Fruit fly (Drosophila melanogaster) whole organism, embryonic: Measurements from ENCODE around the gene CG14647.
A peak's percentile ranks its signal among the peaks of the same experiment; 100 is the strongest.

Experiments used
- Ada2b ChIP-seq: fragments of 200-800 bp; sonication (Bioruptor generic); IDR thresholded peaks from 2 replicates; pipeline ENCODE4 v1.3.6; 2022; ENCODE audit warnings: missing biosample characterization, missing genetic modification characterization
- Aef1 ChIP-seq: fragments of 200-800 bp; sonication (Bioruptor generic); IDR thresholded peaks from 3 replicates; pipeline ENCODE4 v1.3.6; 2022; ENCODE audit warnings: missing biosample characterization, missing genetic modification characterization
- Asciz ChIP-seq: fragments of 200-800 bp; sonication (Bioruptor generic); optimal IDR thresholded peaks from 2 replicates; lab custom pipeline; 2017; ENCODE audit warnings: missing biosample characterization, mild to moderate bottlenecking, missing genetic modification characterization, missing genetic modification reagents
- Atf-2 ChIP-seq: fragments of 200-800 bp; sonication (Bioruptor generic); optimal IDR thresholded peaks from 2 replicates; lab custom pipeline; 2016; ENCODE audit warnings: missing biosample characterization, missing genetic modification characterization
- CG10267 ChIP-seq: fragments of 200-800 bp; sonication (Bioruptor generic); optimal IDR thresholded peaks from 2 replicates; lab custom pipeline; 2018; ENCODE audit warnings: missing biosample characterization, mild to moderate bottlenecking, missing genetic modification characterization, moderate library complexity
- CG10565 ChIP-seq: fragments of 200-800 bp; sonication (Bioruptor generic); optimal IDR thresholded peaks from 3 replicates; lab custom pipeline; 2016; ENCODE audit warnings: missing biosample characterization, mild to moderate bottlenecking, missing genetic modification characterization
- CG10654 ChIP-seq: fragments of 200-800 bp; sonication (Bioruptor generic); optimal IDR thresholded peaks from 2 replicates; lab custom pipeline; 2016; ENCODE audit warnings: missing biosample characterization, missing genetic modification characterization
- CG12744 ChIP-seq: fragments of 200-800 bp; sonication (Bioruptor generic); optimal IDR thresholded peaks from 2 replicates; lab custom pipeline; 2016; ENCODE audit warnings: missing biosample characterization, missing genetic modification characterization
- CG13123 ChIP-seq: fragments of 200-800 bp; sonication (Bioruptor generic); optimal IDR thresholded peaks from 2 replicates; lab custom pipeline; 2016; ENCODE audit warnings: missing biosample characterization, missing genetic modification characterization
- CG13775 ChIP-seq: fragments of 200-800 bp; sonication (Bioruptor generic); optimal IDR thresholded peaks from 3 replicates; lab custom pipeline; 2017; ENCODE audit warnings: missing biosample characterization, mild to moderate bottlenecking, missing genetic modification characterization
- CG14965 ChIP-seq: fragments of 200-800 bp; sonication (Bioruptor generic); optimal IDR thresholded peaks from 2 replicates; lab custom pipeline; 2016; ENCODE audit warnings: missing biosample characterization, missing genetic modification characterization, borderline replicate concordance
- CG15073 ChIP-seq: fragments of 200-800 bp; sonication (Bioruptor generic); optimal IDR thresholded peaks from 2 replicates; lab custom pipeline; 2016; ENCODE audit warnings: missing biosample characterization, missing genetic modification characterization
- CG15696 ChIP-seq: fragments of 200-800 bp; sonication (Bioruptor generic); optimal IDR thresholded peaks from 2 replicates; lab custom pipeline; 2019; ENCODE audit warnings: missing biosample characterization, mild to moderate bottlenecking, missing genetic modification characterization, moderate library complexity
- CG2120 ChIP-seq: fragments of 200-800 bp; sonication (Bioruptor generic); optimal IDR thresholded peaks from 3 replicates; lab custom pipeline; 2016; ENCODE audit warnings: missing biosample characterization, missing genetic modification characterization
- CG3065 ChIP-seq: fragments of 200-800 bp; sonication (Bioruptor generic); optimal IDR thresholded peaks from 2 replicates; lab custom pipeline; 2016; ENCODE audit warnings: missing biosample characterization, missing genetic modification characterization
- CG31365 ChIP-seq: fragments of 200-800 bp; sonication (Bioruptor generic); optimal IDR thresholded peaks from 2 replicates; lab custom pipeline; 2018; ENCODE audit warnings: missing biosample characterization, mild to moderate bottlenecking, missing genetic modification characterization
- CG32532 ChIP-seq: fragments of 200-800 bp; sonication (Bioruptor generic); IDR thresholded peaks from 2 replicates; pipeline ENCODE4 v1.3.6; 2022; ENCODE audit warnings: missing biosample characterization, missing genetic modification characterization
- CG34376 ChIP-seq: fragments of 200-800 bp; sonication (Bioruptor generic); optimal IDR thresholded peaks from 2 replicates; lab custom pipeline; 2018; ENCODE audit warnings: missing biosample characterization, mild to moderate bottlenecking, missing genetic modification characterization
- CG3726 ChIP-seq: fragments of 200-800 bp; sonication (Bioruptor generic); IDR thresholded peaks from 3 replicates; pipeline ENCODE4, ENCODE4 v1.3.6; 2022; ENCODE audit warnings: missing biosample characterization, missing genetic modification characterization
- CG3838 ChIP-seq: fragments of 200-800 bp; sonication (Bioruptor generic); optimal IDR thresholded peaks from 3 replicates; lab custom pipeline; 2016; ENCODE audit warnings: missing biosample characterization, missing genetic modification characterization
- CG3847 ChIP-seq: fragments of 200-800 bp; sonication (Bioruptor generic); IDR thresholded peaks from 2 replicates; pipeline ENCODE4 v1.3.6; 2022; ENCODE audit warnings: missing biosample characterization, missing genetic modification characterization
- CG4617 ChIP-seq: fragments of 200-800 bp; sonication (Bioruptor generic); optimal IDR thresholded peaks from 3 replicates; lab custom pipeline; 2016; ENCODE audit warnings: missing biosample characterization, missing genetic modification characterization, borderline replicate concordance
- CG5180 ChIP-seq: fragments of 200-800 bp; sonication (Bioruptor generic); optimal IDR thresholded peaks from 3 replicates; lab custom pipeline; 2017; ENCODE audit warnings: missing biosample characterization, missing genetic modification characterization, mild to moderate bottlenecking, moderate library complexity, missing genetic modification reagents
- CG7372 ChIP-seq: fragments of 200-800 bp; sonication (Bioruptor generic); IDR thresholded peaks from 2 replicates; pipeline ENCODE4 v1.3.6; 2022; ENCODE audit warnings: missing biosample characterization, missing genetic modification characterization
- CG8924 ChIP-seq: fragments of 200-800 bp; optimal IDR thresholded peaks from 3 replicates; lab custom pipeline; 2019; ENCODE audit warnings: missing biosample characterization, mild to moderate bottlenecking, missing genetic modification characterization, moderate library complexity
- CG9727 ChIP-seq: fragments of 200-800 bp; sonication (Bioruptor generic); optimal IDR thresholded peaks from 3 replicates; lab custom pipeline; 2017; ENCODE audit warnings: missing biosample characterization, mild to moderate bottlenecking, missing genetic modification characterization
- CoRest ChIP-seq: fragments of 200-800 bp; sonication (Bioruptor generic); optimal IDR thresholded peaks from 3 replicates; lab custom pipeline; 2018; ENCODE audit warnings: missing biosample characterization, mild to moderate bottlenecking, missing genetic modification characterization, moderate library complexity
- Eip74EF ChIP-seq, 2 experiments: fragments of 200-800 bp in 1 of 2; fragments of >200 bp in 1 of 2; sonication (Bioruptor generic) in 1 of 2; optimal IDR thresholded peaks; 2 replicates each; lab custom pipeline; 2017 to 2019; ENCODE audit warnings: missing biosample characterization in 2 of 2, missing genetic modification characterization in 2 of 2, mild to moderate bottlenecking in 1 of 2, moderate library complexity in 1 of 2
- Elba2 ChIP-seq: fragments of 200-800 bp; sonication (Bioruptor generic); optimal IDR thresholded peaks from 3 replicates; lab custom pipeline; 2016; ENCODE audit warnings: missing biosample characterization, missing genetic modification characterization
- H2.0 ChIP-seq: fragments of 200-800 bp; sonication (Bioruptor generic); IDR thresholded peaks from 2 replicates; pipeline ENCODE4 v1.3.6; 2022; ENCODE audit warnings: missing biosample characterization, missing genetic modification characterization
- Mad ChIP-seq: fragments of 200-800 bp; sonication (Bioruptor generic); optimal IDR thresholded peaks from 2 replicates; lab custom pipeline; 2016; ENCODE audit warnings: missing biosample characterization, missing genetic modification characterization
- Pdp1 ChIP-seq, 2 experiments: fragments of 200-800 bp; sonication (Bioruptor generic); optimal IDR thresholded peaks; 3 replicates each; lab custom pipeline; 2016; ENCODE audit warnings: missing biosample characterization in 2 of 2, missing genetic modification characterization in 2 of 2, mild to moderate bottlenecking in 1 of 2, moderate library complexity in 1 of 2
- Sin3A ChIP-seq: fragments of >200 bp; optimal IDR thresholded peaks from 2 replicates; lab custom pipeline; 2018
- Xbp1 ChIP-seq: fragments of 200-800 bp; sonication (Bioruptor generic); optimal IDR thresholded peaks from 3 replicates; lab custom pipeline; 2016; ENCODE audit warnings: missing biosample characterization, mild to moderate bottlenecking, missing genetic modification characterization
- abd-A ChIP-seq: fragments of 200-800 bp; sonication (Bioruptor generic); optimal IDR thresholded peaks from 3 replicates; lab custom pipeline; 2019; ENCODE audit warnings: missing biosample characterization, mild to moderate bottlenecking, missing genetic modification characterization, moderate library complexity
- amos ChIP-seq: fragments of 200-800 bp; sonication (Bioruptor generic); IDR thresholded peaks from 2 replicates; pipeline ENCODE4 v1.3.6; 2022; ENCODE audit warnings: missing biosample characterization, missing genetic modification characterization; ENCODE audit not compliant: partially characterized antibody
- ase ChIP-seq: fragments of 200-800 bp; sonication (Bioruptor generic); IDR thresholded peaks from 3 replicates; pipeline ENCODE4 v1.3.6; 2022; ENCODE audit warnings: missing biosample characterization, missing genetic modification characterization
- bab2 ChIP-seq: fragments of 200-800 bp; sonication (Bioruptor generic); optimal IDR thresholded peaks from 2 replicates; lab custom pipeline; 2016; ENCODE audit warnings: missing biosample characterization, missing genetic modification characterization
- bsh ChIP-seq, 2 experiments: fragments of 200-800 bp; sonication (Bioruptor generic); optimal IDR thresholded peaks; 2 replicates each; lab custom pipeline; 2017 to 2018; ENCODE audit warnings: mild to moderate bottlenecking in 2 of 2, missing biosample characterization in 2 of 2, missing genetic modification characterization in 2 of 2, moderate library complexity in 1 of 2
- chif ChIP-seq, 2 experiments: fragments of 200-800 bp; sonication (Bioruptor generic); optimal IDR thresholded peaks; 3 replicates each; lab custom pipeline; 2016; ENCODE audit warnings: missing biosample characterization in 2 of 2, missing genetic modification characterization in 2 of 2
- dan ChIP-seq: fragments of 200-800 bp; sonication (Bioruptor generic); IDR thresholded peaks from 2 replicates; pipeline ENCODE4 v1.3.6; 2022; ENCODE audit warnings: missing biosample characterization, missing genetic modification characterization
- exex ChIP-seq: fragments of 200-800 bp; sonication (Bioruptor generic); optimal IDR thresholded peaks from 4 replicates; lab custom pipeline; 2018; ENCODE audit warnings: missing biosample characterization, mild to moderate bottlenecking, missing genetic modification characterization, moderate library complexity
- eyg ChIP-seq: fragments of 200-800 bp; sonication (Bioruptor generic); optimal IDR thresholded peaks from 3 replicates; lab custom pipeline; 2016; ENCODE audit warnings: missing biosample characterization, missing genetic modification characterization
- fru ChIP-seq: fragments of >200 bp; optimal IDR thresholded peaks from 2 replicates; lab custom pipeline; 2017
- nmo ChIP-seq: fragments of 200-800 bp; sonication (Bioruptor generic); optimal IDR thresholded peaks from 2 replicates; lab custom pipeline; 2018; ENCODE audit warnings: missing biosample characterization, mild to moderate bottlenecking, missing genetic modification characterization, moderate library complexity
- pzg ChIP-seq: fragments of 200-800 bp; sonication (Bioruptor generic); optimal IDR thresholded peaks from 3 replicates; lab custom pipeline; 2018; ENCODE audit warnings: missing biosample characterization, mild to moderate bottlenecking, missing genetic modification characterization, moderate library complexity
- sob ChIP-seq: fragments of 200-800 bp; sonication (Bioruptor generic); IDR thresholded peaks from 2 replicates; pipeline ENCODE4 v1.3.6; 2022; ENCODE audit warnings: missing biosample characterization, missing genetic modification characterization
- tin ChIP-seq: fragments of 200-800 bp; sonication (Bioruptor generic); optimal IDR thresholded peaks from 3 replicates; lab custom pipeline; 2016; ENCODE audit warnings: missing biosample characterization, missing genetic modification characterization
- ttk ChIP-seq: fragments of 200-800 bp; sonication (Bioruptor generic); IDR thresholded peaks from 2 replicates; pipeline ENCODE4 v2.1.2; 2022; ENCODE audit warnings: missing biosample characterization, missing genetic modification characterization
- wek ChIP-seq: fragments of 200-800 bp; sonication (Bioruptor generic); optimal IDR thresholded peaks from 3 replicates; lab custom pipeline; 2018; ENCODE audit warnings: missing biosample characterization, mild to moderate bottlenecking, missing genetic modification characterization, moderate library complexity

CG14647 gene

dm6 chr3R:4381079-4381919 lies 19.0 kb upstream of the CG14647 start, which contains the start of gene Cont (continued):
- TF ChIP-seq CG9727 (GFP tag; lab: Kevin White, UChicago): no peak
- TF ChIP-seq CG12744 (GFP tag; lab: Kevin White, UChicago): no peak
- no peak for TF ChIP-seq Atf-2
- TF ChIP-seq chif (GFP tag; optimal IDR thresholded peaks at IDR 0.05; lab: Kevin White, UChicago): no peak
- no peak for TF ChIP-seq dan (GFP tag; lab: Robert Waterston, UW)
- no peak for TF ChIP-seq CG13123 (GFP tag; lab: Kevin White, UChicago)
- no peak for TF ChIP-seq CG14965 (GFP tag; lab: Kevin White, UChicago)
- no peak for TF ChIP-seq ttk
- TF ChIP-seq CG5180 (GFP tag; lab: Kevin White, UChicago): no peak
- TF ChIP-seq bsh (GFP tag; optimal IDR thresholded peaks at IDR 0.05; lab: Kevin White, UChicago): no peak
- no peak for TF ChIP-seq eyg (GFP tag; lab: Kevin White, UChicago)
- TF ChIP-seq pzg (GFP tag; lab: Kevin White, UChicago): peak; percentile 82
- TF ChIP-seq CG15073 (GFP tag; lab: Kevin White, UChicago): no peak
- TF ChIP-seq bab2: no peak
- TF ChIP-seq CoRest: peak; percentile 2
- no peak for TF ChIP-seq Aef1 (GFP tag; lab: Robert Waterston, UW)
- no peak for TF ChIP-seq fru (lab: Kevin White, UChicago)
- peak; percentile 48 for TF ChIP-seq CG4617 (GFP tag; lab: Kevin White, UChicago)
- TF ChIP-seq CG2120 (GFP tag; lab: Kevin White, UChicago): peak; percentile 25
- TF ChIP-seq H2.0 (GFP tag; lab: Robert Waterston, UW): no peak
- no peak for TF ChIP-seq Asciz (GFP tag; lab: Kevin White, UChicago)
- no peak for TF ChIP-seq CG10654 (GFP tag; lab: Kevin White, UChicago)
- no peak for TF ChIP-seq CG10565
- no peak for TF ChIP-seq sob (GFP tag; lab: Robert Waterston, UW)
- TF ChIP-seq Elba2 (GFP tag; lab: Kevin White, UChicago): peak; percentile 57
- no peak for TF ChIP-seq CG15696 (tag; lab: Kevin White, UChicago)
- TF ChIP-seq CG7372 (GFP tag; lab: Robert Waterston, UW): no peak
- TF ChIP-seq Sin3A (lab: Kevin White, UChicago): peak; percentile 40
- TF ChIP-seq Xbp1 (GFP tag; lab: Kevin White, UChicago): no peak
- no peak for TF ChIP-seq Eip74EF (GFP tag; optimal IDR thresholded peaks at IDR 0.05; lab: Kevin White, UChicago)
- peak; percentile 20 for TF ChIP-seq CG3065 (GFP tag; lab: Kevin White, UChicago)
- TF ChIP-seq exex (tag; lab: Kevin White, UChicago): no peak
- TF ChIP-seq ase: no peak
- TF ChIP-seq CG31365 (tag; lab: Kevin White, UChicago): no peak
- no peak for TF ChIP-seq Ada2b
- peak; percentile 31; the same call in 1 of the 2 replicates for TF ChIP-seq CG32532 (GFP tag; lab: Robert Waterston, UW)
- no peak for TF ChIP-seq CG3726 (GFP tag; lab: Robert Waterston, UW)
- TF ChIP-seq CG10267: peak; percentile 58
- TF ChIP-seq Mad: peak; percentile 6
- TF ChIP-seq amos: peak; percentile 97
- no peak for TF ChIP-seq CG34376 (GFP tag; lab: Kevin White, UChicago)
- TF ChIP-seq tin: no peak
- peak; percentile 30 for TF ChIP-seq nmo (GFP tag; lab: Kevin White, UChicago)
- no peak for TF ChIP-seq CG3847 (GFP tag; lab: Robert Waterston, UW)
- no peak for TF ChIP-seq CG13775 (GFP tag; lab: Kevin White, UChicago)
- TF ChIP-seq wek: no peak
- TF ChIP-seq abd-A (tag; lab: Kevin White, UChicago): no peak
- no peak for TF ChIP-seq CG3838
- TF ChIP-seq Pdp1 (GFP tag; optimal IDR thresholded peaks at IDR 0.05; lab: Kevin White, UChicago): peak in 1 of 2 experiments; percentile 14
- TF ChIP-seq CG8924 (tag; lab: Kevin White, UChicago): peak; percentile 33
